Worm (Caenorhabditis elegans) whole organism, L4/young adult: Measurements from ENCODE around the gene C54E10.7.

ENCODE experiments used
- dao-5 ChIP-seq: sonication (generic microtip); optimal IDR thresholded peaks from 2 replicates; lab custom pipeline; 2016; ENCODE audit warnings: missing genotype, missing genetic modification characterization, moderate library complexity, missing compliant biosample characterization
- him-1 ChIP-seq: sonication (generic microtip); optimal IDR thresholded peaks from 2 replicates; lab custom pipeline; 2016; ENCODE audit warnings: missing genotype, missing genetic modification reagents, missing genetic modification characterization, missing compliant biosample characterization

- TF ChIP-seq him-1 (tag; lab: Kevin White, UChicago), result no peak
- TF ChIP-seq dao-5 (tag; lab: Kevin White, UChicago), result no peak
These were observed 38.7 kb upstream of the C54E10.7 start, which contains the start of gene clec-257 for ce11 chrV:18772761-18773160.
